Fruit fly (Drosophila melanogaster): Measurements from ENCODE around the gene Spn77Bb.

DNA sequence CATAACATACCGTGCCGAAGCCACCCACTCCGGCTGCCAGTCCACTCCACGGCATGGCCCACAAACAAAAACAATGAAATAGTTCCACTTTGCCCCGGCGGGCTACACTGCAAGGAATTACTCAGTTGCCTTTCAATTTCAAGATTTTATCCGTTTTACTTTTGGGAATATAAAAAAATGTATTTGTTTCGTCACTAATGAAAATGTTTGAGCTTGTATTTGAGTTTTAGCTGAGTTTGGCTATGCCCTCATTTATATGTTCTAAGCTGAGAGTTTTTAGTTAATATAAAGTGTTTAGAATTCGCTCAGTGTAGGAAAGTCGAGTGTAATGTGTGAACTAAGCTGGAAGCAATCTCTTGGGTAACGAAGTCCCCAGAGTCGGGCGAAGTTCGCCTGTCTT lies 44.1 kb upstream of the Spn77Bb start:
- TF ChIP-seq CG32121 (GFP tag; IDR thresholded peaks at IDR 0.05) (0 out of 2 replicates have a peak, but pooled peaks have one; percentile 37), D1 (tag; optimal IDR thresholded peaks at IDR 0.05) (no peak), CG8301 (tag; optimal IDR thresholded peaks at IDR 0.05) (no peak), CG4496 (GFP tag; IDR thresholded peaks at IDR 0.05) (no peak), Ets98B (GFP tag; IDR thresholded peaks at IDR 0.05) (0 out of 2 replicates have a peak, but pooled peaks have one; percentile 48), Snoo (tag; optimal IDR thresholded peaks at IDR 0.05) (no peak), CG14655 (GFP tag; optimal IDR thresholded peaks at IDR 0.05) (peak; percentile 47), gl (tag; optimal IDR thresholded peaks at IDR 0.05) (no peak)
